Worm (Caenorhabditis elegans) whole organism, late embryonic: ENCODE results near the gene uncp-18.

Experiments used
- F13H6.1 ChIP-seq: sonication (generic microtip); optimal IDR thresholded peaks from 2 replicates; lab custom pipeline; 2016; ENCODE audit warnings: missing genetic modification characterization, missing compliant biosample characterization
- K09A11.1 ChIP-seq: sonication (generic microtip); optimal IDR thresholded peaks from 2 replicates; lab custom pipeline; 2017; ENCODE audit warnings: antibody characterized with exemption, mild to moderate bottlenecking, missing genetic modification characterization, missing compliant biosample characterization; ENCODE audit not compliant: insufficient read depth
- Y22D7AL.16 ChIP-seq: sonication (generic microtip); optimal IDR thresholded peaks from 2 replicates; lab custom pipeline; 2016; ENCODE audit warnings: missing genetic modification characterization, missing compliant biosample characterization
- ahr-1 ChIP-seq: sonication (generic microtip); optimal IDR thresholded peaks from 2 replicates; lab custom pipeline; 2016; ENCODE audit warnings: missing genetic modification characterization, missing compliant biosample characterization
- ceh-14 ChIP-seq: sonication (generic microtip); optimal IDR thresholded peaks from 2 replicates; lab custom pipeline; 2016; ENCODE audit warnings: missing genotype, missing genetic modification characterization, missing compliant biosample characterization
- ceh-18 ChIP-seq: sonication (generic microtip); optimal IDR thresholded peaks from 2 replicates; lab custom pipeline; 2016; ENCODE audit warnings: missing genetic modification characterization, missing compliant biosample characterization
- ceh-19 ChIP-seq: fragments of 200-800 bp; sonication (Bioruptor generic); optimal IDR thresholded peaks from 2 replicates; lab custom pipeline; 2018; ENCODE audit warnings: mild to moderate bottlenecking, missing genetic modification characterization, missing compliant biosample characterization
- ceh-31 ChIP-seq: sonication (generic microtip); optimal IDR thresholded peaks from 2 replicates; lab custom pipeline; 2016; ENCODE audit warnings: missing genetic modification characterization, missing compliant biosample characterization
- ceh-45 ChIP-seq: fragments of 200-800 bp; sonication (Bioruptor generic); IDR thresholded peaks from 2 replicates; pipeline ENCODE4 v1.3.6; 2022; ENCODE audit warnings: missing genetic modification reagents, missing genetic modification characterization, missing compliant biosample characterization
- ceh-9 ChIP-seq: sonication (generic microtip); optimal IDR thresholded peaks from 2 replicates; lab custom pipeline; 2016; ENCODE audit warnings: mild to moderate bottlenecking, missing genetic modification characterization, inconsistent platforms, missing compliant biosample characterization
- che-1 ChIP-seq: sonication (generic microtip); optimal IDR thresholded peaks from 2 replicates; lab custom pipeline; 2016; ENCODE audit warnings: mild to moderate bottlenecking, missing genetic modification characterization, missing compliant biosample characterization
- dmd-4 ChIP-seq: sonication (generic microtip); optimal IDR thresholded peaks from 2 replicates; lab custom pipeline; 2016; ENCODE audit warnings: borderline replicate concordance, missing genetic modification characterization, missing compliant biosample characterization
- elt-2 ChIP-seq: sonication (generic microtip); optimal IDR thresholded peaks from 2 replicates; lab custom pipeline; 2016; ENCODE audit warnings: missing genetic modification reagents, missing genetic modification characterization, missing compliant biosample characterization
- elt-4 ChIP-seq: sonication (generic microtip); optimal IDR thresholded peaks from 2 replicates; lab custom pipeline; 2016; ENCODE audit warnings: missing genetic modification characterization, missing compliant biosample characterization
- fax-1 ChIP-seq: sonication (generic microtip); optimal IDR thresholded peaks from 2 replicates; lab custom pipeline; 2016; ENCODE audit warnings: missing genotype, missing genetic modification characterization, missing compliant biosample characterization
- gmeb-2 ChIP-seq: sonication (generic microtip); optimal IDR thresholded peaks from 2 replicates; lab custom pipeline; 2016; ENCODE audit warnings: missing genetic modification characterization, inconsistent platforms, missing compliant biosample characterization
- hlh-13 ChIP-seq: fragments of 200-800 bp; sonication (Bioruptor generic); optimal IDR thresholded peaks from 2 replicates; lab custom pipeline; 2018; ENCODE audit warnings: mild to moderate bottlenecking, missing genetic modification characterization, missing compliant biosample characterization
- hlh-30 ChIP-seq: sonication (generic microtip); optimal IDR thresholded peaks from 2 replicates; lab custom pipeline; 2017; ENCODE audit warnings: antibody characterized with exemption, missing genetic modification characterization, missing compliant biosample characterization; ENCODE audit not compliant: insufficient read depth
- hlh-8 ChIP-seq: sonication (generic microtip); optimal IDR thresholded peaks from 2 replicates; lab custom pipeline; 2016; ENCODE audit warnings: missing genotype, missing genetic modification characterization, missing compliant biosample characterization
- lin-11 ChIP-seq: fragments of 200-800 bp; sonication (Bioruptor generic); optimal IDR thresholded peaks from 2 replicates; lab custom pipeline; 2018; ENCODE audit warnings: mild to moderate bottlenecking, missing genetic modification characterization, missing compliant biosample characterization
- madf-2 ChIP-seq: sonication (generic microtip); optimal IDR thresholded peaks from 2 replicates; lab custom pipeline; 2017; ENCODE audit warnings: missing genetic modification characterization, missing compliant biosample characterization
- mec-3 ChIP-seq: sonication (generic microtip); optimal IDR thresholded peaks from 2 replicates; lab custom pipeline; 2016; ENCODE audit warnings: borderline replicate concordance, missing genetic modification characterization, missing compliant biosample characterization
- nfya-1 ChIP-seq: sonication (generic microtip); optimal IDR thresholded peaks from 2 replicates; lab custom pipeline; 2017; ENCODE audit warnings: missing genetic modification characterization, mild to moderate bottlenecking, missing compliant biosample characterization, antibody characterized with exemption, moderate library complexity
- nhr-11 ChIP-seq: fragments of 150-350 bp; optimal IDR thresholded peaks from 2 replicates; lab custom pipeline; 2014; ENCODE audit warnings: missing biosample characterization, missing genetic modification characterization
- odd-2 ChIP-seq: sonication (generic microtip); optimal IDR thresholded peaks from 2 replicates; lab custom pipeline; 2017; ENCODE audit warnings: antibody characterized with exemption, mild to moderate bottlenecking, missing genetic modification characterization, missing compliant biosample characterization
- pax-1 ChIP-seq: fragments of 150-350 bp; optimal IDR thresholded peaks from 2 replicates; lab custom pipeline; 2014; ENCODE audit warnings: missing biosample characterization, missing genetic modification characterization
- pha-2 ChIP-seq: sonication (generic microtip); optimal IDR thresholded peaks from 2 replicates; lab custom pipeline; 2017; ENCODE audit warnings: mild to moderate bottlenecking, missing genetic modification characterization, missing compliant biosample characterization
- pqm-1 ChIP-seq: sonication (generic microtip); optimal IDR thresholded peaks from 2 replicates; lab custom pipeline; 2016; ENCODE audit warnings: missing genetic modification characterization, missing compliant biosample characterization
- pros-1 ChIP-seq: fragments of 150-350 bp; optimal IDR thresholded peaks from 2 replicates; lab custom pipeline; 2014; ENCODE audit warnings: missing biosample characterization, missing genetic modification reagents, missing genetic modification characterization
- rnt-1 ChIP-seq: sonication (generic microtip); optimal IDR thresholded peaks from 2 replicates; lab custom pipeline; 2016; ENCODE audit warnings: missing genetic modification characterization, missing compliant biosample characterization
- sdc-2 ChIP-seq: sonication (generic microtip); optimal IDR thresholded peaks from 2 replicates; lab custom pipeline; 2016; ENCODE audit warnings: missing genotype, missing genetic modification characterization, missing compliant biosample characterization
- sox-2 ChIP-seq: fragments of 200-800 bp; sonication (Bioruptor generic); IDR thresholded peaks from 2 replicates; pipeline ENCODE4 v1.3.6; 2022; ENCODE audit warnings: missing genetic modification reagents, missing genetic modification characterization, missing compliant biosample characterization
- ttx-3 ChIP-seq: sonication (generic microtip); optimal IDR thresholded peaks from 2 replicates; lab custom pipeline; 2016; ENCODE audit warnings: missing genetic modification reagents, missing genetic modification characterization, missing compliant biosample characterization
- unc-42 ChIP-seq: sonication (generic microtip); optimal IDR thresholded peaks from 2 replicates; lab custom pipeline; 2016; ENCODE audit warnings: missing genotype, missing genetic modification characterization, missing compliant biosample characterization
- unc-55 ChIP-seq: sonication (generic microtip); optimal IDR thresholded peaks from 2 replicates; lab custom pipeline; 2017; ENCODE audit warnings: missing biosample characterization, missing genetic modification reagents, missing genetic modification characterization
- ztf-16 ChIP-seq: sonication (generic microtip); optimal IDR thresholded peaks from 2 replicates; lab custom pipeline; 2017; ENCODE audit warnings: missing genetic modification characterization, missing compliant biosample characterization

The uncp-18 gene

ce11 chrIV:388073-388472 is 2.3 kb upstream of the uncp-18 start, which contains the start of gene ssna-1:
Gene ssna-1 (plus strand): TSS chrIV:388084.
- no peak for TF ChIP-seq rnt-1 (tag; lab: Kevin White, UChicago)
- TF ChIP-seq pax-1 (tag; lab: Kevin White, UChicago): no peak
- no peak for TF ChIP-seq gmeb-2 (tag; lab: Kevin White, UChicago)
- no peak for TF ChIP-seq ceh-31 (tag; lab: Kevin White, UChicago)
- TF ChIP-seq ttx-3 (tag; lab: Kevin White, UChicago): no peak

- no peak for TF ChIP-seq nhr-11
- no peak for TF ChIP-seq mec-3 (tag; lab: Kevin White, UChicago)
- TF ChIP-seq hlh-30 (tag; lab: Kevin White, UChicago): peak; percentile 81
- TF ChIP-seq F13H6.1 (tag; lab: Kevin White, UChicago): no peak
- peak; percentile 8 for TF ChIP-seq elt-2 (tag; lab: Kevin White, UChicago)
- TF ChIP-seq ttx-3 (tag; lab: Kevin White, UChicago): peak; percentile 13
- no peak for TF ChIP-seq pqm-1
- no peak for TF ChIP-seq K09A11.1 (tag; lab: Kevin White, UChicago)
- no peak for TF ChIP-seq sox-2 (GFP tag; lab: Robert Waterston, UW)
- peak; percentile 26 for TF ChIP-seq ceh-14
- TF ChIP-seq unc-42: peak; percentile 13
- peak; percentile 57 for TF ChIP-seq nfya-1 (tag; lab: Kevin White, UChicago)
- no peak for TF ChIP-seq ceh-45
Measured at ce11 chrIV:393409-393930, 3.1 kb downstream of the uncp-18 start, which contains the start of the genes T07A9.15 and nog-1. Gene T07A9.15 (minus strand): TSS chrIV:393546. Gene nog-1 (plus strand): TSS chrIV:393880.

- no peak for TF ChIP-seq pha-2 (tag; lab: Kevin White, UChicago)
- no peak for TF ChIP-seq ztf-16 (tag; lab: Kevin White, UChicago)
- TF ChIP-seq ceh-14: no peak
Measured at ce11 chrIV:396373-396772, 6.0 kb downstream of the uncp-18 start, which contains the start of gene rrp-8. Gene rrp-8 (plus strand): TSS chrIV:396545.

DNA sequence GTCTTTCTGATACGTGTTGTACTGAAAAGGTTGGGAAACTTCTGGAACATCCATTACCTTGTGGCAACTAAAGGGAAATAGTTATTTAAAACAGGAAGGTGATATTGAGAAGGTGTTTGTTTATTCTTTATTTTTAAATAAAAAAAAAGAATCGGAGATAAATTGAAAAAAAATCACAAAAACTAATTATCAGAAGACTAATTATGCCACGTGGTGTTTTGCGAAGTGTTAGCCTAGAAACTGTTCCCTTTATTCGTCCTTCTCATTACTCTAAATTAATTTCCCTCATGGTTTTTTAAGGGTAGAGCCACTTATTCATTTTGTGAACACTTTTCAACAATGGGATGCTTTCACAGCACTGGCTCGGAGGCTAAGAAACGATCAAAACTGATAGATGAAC is 11.0 kb downstream of the uncp-18 start, which contains the start of gene gpa-4:
gpa-4 (plus strand) TSS at position 301 of the 400 bp plus-strand sequence.
- TF ChIP-seq Y22D7AL.16 (tag; lab: Kevin White, UChicago) (no peak), ceh-18 (tag; lab: Kevin White, UChicago) (no peak), madf-2 (tag; lab: Kevin White, UChicago) (no peak), lin-11 (no peak), nfya-1 (tag; lab: Kevin White, UChicago) (no peak), dmd-4 (tag; lab: Kevin White, UChicago) (no peak), ceh-19 (GFP tag; lab: Kevin White, UChicago) (no peak), unc-55 (GFP tag; lab: Kevin White, UChicago) (no peak), sox-2 (GFP tag; lab: Robert Waterston, UW) (no peak), hlh-8 (tag; lab: Kevin White, UChicago) (no peak), ceh-9 (no peak), ceh-45 (no peak), elt-4 (tag; lab: Kevin White, UChicago) (no peak), ahr-1 (tag; lab: Kevin White, UChicago) (no peak), pax-1 (tag; lab: Kevin White, UChicago) (no peak)

ce11 chrIV:408892-409291 is 18.5 kb downstream of the uncp-18 start:
- TF ChIP-seq che-1 (tag; lab: Kevin White, UChicago): no peak

- TF ChIP-seq hlh-13 (no peak), fax-1 (tag; lab: Kevin White, UChicago) (no peak), sdc-2 (tag; lab: Kevin White, UChicago) (no peak), ztf-16 (tag; lab: Kevin White, UChicago) (no peak), che-1 (tag; lab: Kevin White, UChicago) (no peak), pros-1 (tag; lab: Kevin White, UChicago) (no peak), ceh-14 (no peak), odd-2 (tag; lab: Kevin White, UChicago) (no peak), K09A11.1 (tag; lab: Kevin White, UChicago) (no peak), mec-3 (tag; lab: Kevin White, UChicago) (no peak), ttx-3 (tag; lab: Kevin White, UChicago) (no peak), unc-42 (no peak)
Measured at ce11 chrIV:409935-410334, 19.6 kb downstream of the uncp-18 start, which contains the start of gene kgb-1. Gene kgb-1 (minus strand): TSS chrIV:410035.
